Worm (Caenorhabditis elegans) whole organism, L2 larva: Measurements from ENCODE around the gene xpo-3.

Source experiments
- egl-27 ChIP-seq: sonication (generic microtip); optimal IDR thresholded peaks from 3 replicates; lab custom pipeline; 2017; ENCODE audit warnings: missing biosample characterization, missing genetic modification reagents, missing genetic modification characterization
- elt-3 ChIP-seq: sonication (generic microtip); optimal IDR thresholded peaks from 2 replicates; lab custom pipeline; 2017; ENCODE audit warnings: missing biosample characterization, missing genetic modification characterization
- mab-5 ChIP-seq: fragments of 150-350 bp; optimal IDR thresholded peaks from 2 replicates; lab custom pipeline; 2014; ENCODE audit warnings: missing biosample characterization, missing genetic modification characterization
- nhr-25 ChIP-seq: fragments of 150-350 bp; sonication (generic microtip); optimal IDR thresholded peaks from 3 replicates; lab custom pipeline; 2014; ENCODE audit warnings: missing biosample characterization, missing genetic modification characterization
- snpc-4 ChIP-seq: fragments of 150-350 bp; optimal IDR thresholded peaks from 2 replicates; lab custom pipeline; 2014; ENCODE audit warnings: missing biosample characterization, missing genetic modification characterization
- zag-1 ChIP-seq: fragments of 150-350 bp; optimal IDR thresholded peaks from 2 replicates; lab custom pipeline; 2014; ENCODE audit warnings: missing biosample characterization, missing genetic modification characterization

- TF ChIP-seq egl-27 (tag; lab: Kevin White, UChicago): no peak
- TF ChIP-seq mab-5 (tag; lab: Kevin White, UChicago): no peak
- no peak for TF ChIP-seq nhr-25 (tag; lab: Kevin White, UChicago)
- TF ChIP-seq zag-1: no peak
- no peak for TF ChIP-seq snpc-4 (tag; lab: Kevin White, UChicago)
- no peak for TF ChIP-seq elt-3 (tag; lab: Kevin White, UChicago)
These were observed 34.3 kb upstream of the xpo-3 start for ce11 chrIV:7958092-7958491.
